Fruit fly (Drosophila melanogaster): Measurements from ENCODE around the gene Krn.

The Krn gene

DNA sequence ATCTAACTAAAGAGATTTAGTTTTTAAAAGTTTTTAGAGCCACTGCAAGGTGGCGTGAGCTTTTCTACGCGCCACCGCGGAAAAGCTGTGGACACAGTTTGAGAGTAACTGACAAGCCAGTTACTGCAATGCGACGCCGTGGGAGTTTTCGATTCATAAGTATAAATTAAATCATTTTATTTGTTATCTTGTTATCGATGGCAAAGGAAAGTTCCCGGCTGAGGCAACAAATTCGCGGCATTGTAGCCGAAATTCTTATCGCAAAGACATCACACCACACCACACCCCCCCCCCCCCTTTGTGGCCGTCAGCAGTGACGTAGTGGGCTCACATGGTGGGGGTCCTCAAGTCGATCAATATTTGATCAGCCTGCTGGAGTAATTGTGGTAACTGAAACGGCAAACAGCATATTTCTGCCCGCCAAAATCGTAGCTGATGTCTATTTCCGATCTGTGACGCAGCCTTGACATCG lies 1.8 kb upstream of the Krn start (continued):
- TF ChIP-seq CG8632 (GFP tag; optimal IDR thresholded peaks at IDR 0.05) (no peak), CG1621 (tag; optimal IDR thresholded peaks at IDR 0.05) (no peak), Hr39 (GFP tag; optimal IDR thresholded peaks at IDR 0.05) (no peak), CG34406 (GFP tag; optimal IDR thresholded peaks at IDR 0.05) (no peak), CG3032 (tag; optimal IDR thresholded peaks at IDR 0.05) (no peak), CG8119 (GFP tag; IDR thresholded peaks at IDR 0.05) (0 out of 3 replicates have a peak, but pooled peaks have one; percentile 18), CG6854 (GFP tag; optimal IDR thresholded peaks at IDR 0.05) (peak; percentile 20), Blimp-1 (GFP tag; optimal IDR thresholded peaks at IDR 0.05) (no peak), CG16779 (tag; optimal IDR thresholded peaks at IDR 0.05) (no peak), CG3919 (GFP tag; optimal IDR thresholded peaks at IDR 0.05) (no peak), dac (GFP tag; optimal IDR thresholded peaks at IDR 0.05) (no peak), lz (GFP tag; optimal IDR thresholded peaks at IDR 0.05) (no peak), cyc (GFP tag; optimal IDR thresholded peaks at IDR 0.05) (no peak), topi (GFP tag; optimal IDR thresholded peaks at IDR 0.05) (no peak), fkh (GFP tag; optimal IDR thresholded peaks at IDR 0.05) (peak; percentile 96), Sox102F (GFP tag; optimal IDR thresholded peaks at IDR 0.05) (no peak), CG11294 (GFP tag; IDR thresholded peaks at IDR 0.05) (no peak), CG11902 (GFP tag; optimal IDR thresholded peaks at IDR 0.05) (no peak), acj6 (GFP tag; optimal IDR thresholded peaks at IDR 0.05) (no peak), CG9139 (GFP tag; optimal IDR thresholded peaks at IDR 0.05) (no peak), spab (GFP tag; optimal IDR thresholded peaks at IDR 0.05) (no peak), Lpt (GFP tag; optimal IDR thresholded peaks at IDR 0.05) (no peak), eg (GFP tag; IDR thresholded peaks at IDR 0.05) (peak; percentile 51; the same call in 1 of the 3 replicates), CG31627 (GFP tag; optimal IDR thresholded peaks at IDR 0.05) (no peak), CG6276 (GFP tag; optimal IDR thresholded peaks at IDR 0.05) (no peak), CG11762 (GFP tag; optimal IDR thresholded peaks at IDR 0.05; ENCODE audit: insufficient read depth) (no peak), Sox14 (GFP tag; optimal IDR thresholded peaks at IDR 0.05) (no peak), Eip93F (GFP tag; optimal IDR thresholded peaks at IDR 0.05) (no peak)

DNA sequence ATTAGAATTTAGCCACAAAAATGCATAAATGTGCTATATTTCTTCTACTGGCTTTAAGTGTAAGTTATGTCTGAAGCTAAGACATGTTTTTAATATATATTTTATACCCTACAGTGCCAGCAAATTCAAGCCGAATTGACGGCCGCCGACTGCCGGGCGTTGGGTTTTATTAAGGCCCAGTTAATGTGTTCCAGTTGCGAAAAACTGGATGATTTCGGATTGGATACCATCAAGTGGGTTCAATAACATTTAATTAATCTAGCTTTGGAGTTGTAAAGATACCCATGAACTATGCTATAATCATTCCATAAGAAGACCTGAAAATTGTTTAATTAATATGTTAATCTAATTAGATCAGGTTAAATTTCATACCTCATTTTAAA lies 579 bp upstream of the Krn start:
- TF ChIP-seq Sox15 (GFP tag; optimal IDR thresholded peaks at IDR 0.05) = no peak
- no peak for TF ChIP-seq CG6163 (GFP tag; IDR thresholded peaks at IDR 0.05)
- no peak for TF ChIP-seq vri (GFP tag; optimal IDR thresholded peaks at IDR 0.05)
- TF ChIP-seq eg (GFP tag; IDR thresholded peaks at IDR 0.05) = no peak
- no peak for TF ChIP-seq fd59A (GFP tag; optimal IDR thresholded peaks at IDR 0.05)
- no peak for TF ChIP-seq Met (GFP tag; optimal IDR thresholded peaks at IDR 0.05)
- no peak for TF ChIP-seq Eip93F (GFP tag; optimal IDR thresholded peaks at IDR 0.05)
- TF ChIP-seq CG6276 (GFP tag; optimal IDR thresholded peaks at IDR 0.05) = no peak
- no peak for TF ChIP-seq CG3032 (tag; optimal IDR thresholded peaks at IDR 0.05)
- no peak for TF ChIP-seq achi (GFP tag; optimal IDR thresholded peaks at IDR 0.05)
- TF ChIP-seq Lpt (GFP tag; optimal IDR thresholded peaks at IDR 0.05) = no peak
- no peak for TF ChIP-seq CG34406 (GFP tag; optimal IDR thresholded peaks at IDR 0.05)
- no peak for TF ChIP-seq CG9139 (GFP tag; optimal IDR thresholded peaks at IDR 0.05)
- TF ChIP-seq CG15336 (GFP tag; IDR thresholded peaks at IDR 0.05) = no peak
- no peak for TF ChIP-seq fkh (GFP tag; optimal IDR thresholded peaks at IDR 0.05)
- no peak for TF ChIP-seq CG3919 (GFP tag; optimal IDR thresholded peaks at IDR 0.05)
- no peak for TF ChIP-seq Hr4 (GFP tag; optimal IDR thresholded peaks at IDR 0.05)
- TF ChIP-seq Smox (GFP tag; optimal IDR thresholded peaks at IDR 0.05) = no peak
- TF ChIP-seq OdsH (GFP tag; optimal IDR thresholded peaks at IDR 0.05) = no peak

DNA sequence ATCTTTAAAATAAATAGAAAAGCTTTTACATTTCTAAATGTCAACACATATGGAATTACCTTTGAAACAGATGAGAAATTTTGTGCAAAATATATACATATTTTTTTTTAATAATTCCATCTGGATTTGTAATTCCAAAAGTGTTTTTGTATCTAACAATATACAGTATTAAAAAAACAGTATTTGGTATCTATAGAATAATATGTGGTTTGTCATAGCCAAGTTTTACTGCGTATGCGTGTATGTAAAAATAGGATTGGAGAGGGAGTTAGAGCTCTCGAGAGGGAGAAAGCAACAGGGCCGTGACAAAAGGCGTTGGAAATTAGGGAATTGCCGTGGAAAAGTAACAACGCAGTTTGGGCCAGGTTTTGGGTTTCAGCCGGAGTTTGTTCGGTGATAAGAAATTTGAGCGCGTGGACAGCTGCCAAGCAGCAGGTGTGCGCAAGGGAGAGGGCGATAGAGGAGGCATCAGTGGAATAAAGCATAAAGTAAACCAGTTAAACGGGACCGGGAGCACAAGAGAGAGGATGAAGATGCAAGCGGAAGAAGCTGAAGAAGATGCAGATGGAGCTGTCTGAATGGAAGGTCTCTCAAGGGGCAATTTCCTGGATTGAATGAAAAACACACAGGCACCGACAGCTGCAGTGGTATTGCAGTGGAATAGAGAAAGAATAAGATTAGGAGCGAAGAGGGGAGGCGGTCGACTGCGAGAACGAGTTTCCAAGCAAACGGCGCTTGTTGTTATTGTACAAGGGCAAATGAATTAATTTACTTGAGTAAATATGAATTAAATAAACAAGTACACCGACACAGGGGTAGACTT lies 991 bp downstream of the Krn start:
- TF ChIP-seq CG11762 (GFP tag; optimal IDR thresholded peaks at IDR 0.05; ENCODE audit: insufficient read depth) = peak; percentile 42
- peak; percentile 0 for TF ChIP-seq lz (GFP tag; optimal IDR thresholded peaks at IDR 0.05)
- TF ChIP-seq CG6163 (GFP tag; IDR thresholded peaks at IDR 0.05) = peak; percentile 31; the same call in 1 of the 3 replicates
- TF ChIP-seq CG15336 (GFP tag; IDR thresholded peaks at IDR 0.05) = 0 out of 2 replicates have a peak, but pooled peaks have one; percentile 15
- no peak for TF ChIP-seq eg (GFP tag; IDR thresholded peaks at IDR 0.05)
- TF ChIP-seq achi (GFP tag; optimal IDR thresholded peaks at IDR 0.05) = peak; percentile 0
- TF ChIP-seq pdm3 (GFP tag; optimal IDR thresholded peaks at IDR 0.05) = no peak
- no peak for TF ChIP-seq dac (GFP tag; optimal IDR thresholded peaks at IDR 0.05)
- TF ChIP-seq Sox14 (GFP tag; optimal IDR thresholded peaks at IDR 0.05) = no peak
- no peak for TF ChIP-seq CG11902 (GFP tag; optimal IDR thresholded peaks at IDR 0.05)
- TF ChIP-seq CG3032 (tag; optimal IDR thresholded peaks at IDR 0.05) = no peak
- no peak for TF ChIP-seq acj6 (GFP tag; optimal IDR thresholded peaks at IDR 0.05)
- no peak for TF ChIP-seq Sox15 (GFP tag; optimal IDR thresholded peaks at IDR 0.05)
- TF ChIP-seq Lpt (GFP tag; optimal IDR thresholded peaks at IDR 0.05) = no peak
- no peak for TF ChIP-seq CG6276 (GFP tag; optimal IDR thresholded peaks at IDR 0.05)
- peak; percentile 17 to 26 for TF ChIP-seq ss (GFP tag; optimal IDR thresholded peaks at IDR 0.05)
- peak; percentile 64 for TF ChIP-seq svp (GFP tag)
- TF ChIP-seq CG31627 (GFP tag; optimal IDR thresholded peaks at IDR 0.05) = no peak
- peak; percentile 59 for TF ChIP-seq CG10669 (GFP tag; optimal IDR thresholded peaks at IDR 0.05)
- TF ChIP-seq Ets96B (tag; optimal IDR thresholded peaks at IDR 0.05) = no peak
- TF ChIP-seq CG3919 (GFP tag; optimal IDR thresholded peaks at IDR 0.05) = peak; percentile 49
- peak; percentile 33 for TF ChIP-seq Blimp-1 (GFP tag; optimal IDR thresholded peaks at IDR 0.05)
- peak; percentile 90 for TF ChIP-seq fkh (GFP tag; optimal IDR thresholded peaks at IDR 0.05)
